Worm (Caenorhabditis elegans) whole organism, late embryonic: ENCODE data around the gene Y57G11C.48.

Experiments used
- C08G9.2 ChIP-seq: sonication (generic microtip); optimal IDR thresholded peaks from 2 replicates; lab custom pipeline; 2016; ENCODE audit warnings: mild to moderate bottlenecking, missing genetic modification characterization, moderate library complexity, missing compliant biosample characterization
- F13H6.1 ChIP-seq: sonication (generic microtip); optimal IDR thresholded peaks from 2 replicates; lab custom pipeline; 2016; ENCODE audit warnings: missing genetic modification characterization, missing compliant biosample characterization
- K02D7.2 ChIP-seq: sonication (generic microtip); optimal IDR thresholded peaks from 2 replicates; lab custom pipeline; 2017; ENCODE audit warnings: mild to moderate bottlenecking, missing genetic modification characterization, missing compliant biosample characterization
- T23F11.4 ChIP-seq: fragments of 200-800 bp; sonication (Bioruptor generic); optimal IDR thresholded peaks from 2 replicates; lab custom pipeline; 2018; ENCODE audit warnings: mild to moderate bottlenecking, missing genetic modification characterization, missing compliant biosample characterization
- ahr-1 ChIP-seq: sonication (generic microtip); optimal IDR thresholded peaks from 2 replicates; lab custom pipeline; 2016; ENCODE audit warnings: missing genetic modification characterization, missing compliant biosample characterization
- ama-1 ChIP-seq: fragments of 150-350 bp; optimal IDR thresholded peaks from 2 replicates; lab custom pipeline; 2014
- ceh-18 ChIP-seq: sonication (generic microtip); optimal IDR thresholded peaks from 2 replicates; lab custom pipeline; 2016; ENCODE audit warnings: missing genetic modification characterization, missing compliant biosample characterization
- ceh-19 ChIP-seq: fragments of 200-800 bp; sonication (Bioruptor generic); optimal IDR thresholded peaks from 2 replicates; lab custom pipeline; 2018; ENCODE audit warnings: mild to moderate bottlenecking, missing genetic modification characterization, missing compliant biosample characterization
- ceh-2 ChIP-seq: sonication (generic microtip); optimal IDR thresholded peaks from 2 replicates; lab custom pipeline; 2016; ENCODE audit warnings: missing genotype, missing genetic modification characterization, missing compliant biosample characterization
- ceh-24 ChIP-seq: sonication (generic microtip); optimal IDR thresholded peaks from 2 replicates; lab custom pipeline; 2016; ENCODE audit warnings: mild to moderate bottlenecking, missing genetic modification characterization, missing compliant biosample characterization
- ceh-30 ChIP-seq: fragments of 150-350 bp; optimal IDR thresholded peaks from 2 replicates; lab custom pipeline; 2014; ENCODE audit warnings: missing biosample characterization, missing genetic modification characterization
- ceh-45 ChIP-seq: fragments of 200-800 bp; sonication (Bioruptor generic); IDR thresholded peaks from 2 replicates; pipeline ENCODE4 v1.3.6; 2022; ENCODE audit warnings: missing genetic modification reagents, missing genetic modification characterization, missing compliant biosample characterization
- che-1 ChIP-seq: sonication (generic microtip); optimal IDR thresholded peaks from 2 replicates; lab custom pipeline; 2016; ENCODE audit warnings: mild to moderate bottlenecking, missing genetic modification characterization, missing compliant biosample characterization
- dmd-4 ChIP-seq: sonication (generic microtip); optimal IDR thresholded peaks from 2 replicates; lab custom pipeline; 2016; ENCODE audit warnings: borderline replicate concordance, missing genetic modification characterization, missing compliant biosample characterization
- elt-2 ChIP-seq: sonication (generic microtip); optimal IDR thresholded peaks from 2 replicates; lab custom pipeline; 2016; ENCODE audit warnings: missing genetic modification reagents, missing genetic modification characterization, missing compliant biosample characterization
- elt-4 ChIP-seq: sonication (generic microtip); optimal IDR thresholded peaks from 2 replicates; lab custom pipeline; 2016; ENCODE audit warnings: missing genetic modification characterization, missing compliant biosample characterization
- ets-4 ChIP-seq: sonication (generic microtip); optimal IDR thresholded peaks from 2 replicates; lab custom pipeline; 2016; ENCODE audit warnings: missing genetic modification characterization, missing compliant biosample characterization
- fax-1 ChIP-seq: sonication (generic microtip); optimal IDR thresholded peaks from 2 replicates; lab custom pipeline; 2016; ENCODE audit warnings: missing genotype, missing genetic modification characterization, missing compliant biosample characterization
- fkh-10 ChIP-seq: fragments of 150-350 bp; optimal IDR thresholded peaks from 2 replicates; lab custom pipeline; 2014; ENCODE audit warnings: missing biosample characterization, missing genetic modification reagents, missing genetic modification characterization
- hlh-13 ChIP-seq: fragments of 200-800 bp; sonication (Bioruptor generic); optimal IDR thresholded peaks from 2 replicates; lab custom pipeline; 2018; ENCODE audit warnings: mild to moderate bottlenecking, missing genetic modification characterization, missing compliant biosample characterization
- lin-11 ChIP-seq: fragments of 200-800 bp; sonication (Bioruptor generic); optimal IDR thresholded peaks from 2 replicates; lab custom pipeline; 2018; ENCODE audit warnings: mild to moderate bottlenecking, missing genetic modification characterization, missing compliant biosample characterization
- nfya-1 ChIP-seq: sonication (generic microtip); optimal IDR thresholded peaks from 2 replicates; lab custom pipeline; 2017; ENCODE audit warnings: missing genetic modification characterization, mild to moderate bottlenecking, missing compliant biosample characterization, antibody characterized with exemption, moderate library complexity
- nhr-232 ChIP-seq: sonication (generic microtip); optimal IDR thresholded peaks from 2 replicates; lab custom pipeline; 2016; ENCODE audit warnings: missing genetic modification characterization, missing compliant biosample characterization
- npax-4 ChIP-seq: sonication (generic microtip); optimal IDR thresholded peaks from 2 replicates; lab custom pipeline; 2016; ENCODE audit warnings: missing genetic modification characterization, missing compliant biosample characterization
- odd-2 ChIP-seq: sonication (generic microtip); optimal IDR thresholded peaks from 2 replicates; lab custom pipeline; 2017; ENCODE audit warnings: antibody characterized with exemption, mild to moderate bottlenecking, missing genetic modification characterization, missing compliant biosample characterization
- pag-3 ChIP-seq: sonication (generic microtip); optimal IDR thresholded peaks from 2 replicates; lab custom pipeline; 2016; ENCODE audit warnings: missing compliant biosample characterization, missing genetic modification characterization, borderline replicate concordance
- pat-9 ChIP-seq: fragments of 200-800 bp; sonication (Bioruptor generic); optimal IDR thresholded peaks from 2 replicates; lab custom pipeline; 2018; ENCODE audit warnings: mild to moderate bottlenecking, missing genetic modification characterization, moderate library complexity, missing compliant biosample characterization
- pha-4 ChIP-seq: fragments of 150-350 bp; optimal IDR thresholded peaks from 2 replicates; lab custom pipeline; 2018; ENCODE audit warnings: missing biosample characterization, missing genetic modification reagents, missing genetic modification characterization
- pqm-1 ChIP-seq: sonication (generic microtip); optimal IDR thresholded peaks from 2 replicates; lab custom pipeline; 2016; ENCODE audit warnings: missing genetic modification characterization, missing compliant biosample characterization
- ref-2 ChIP-seq: sonication (generic microtip); optimal IDR thresholded peaks from 2 replicates; lab custom pipeline; 2016; ENCODE audit warnings: missing genetic modification characterization, missing compliant biosample characterization
- sdc-2 ChIP-seq: sonication (generic microtip); optimal IDR thresholded peaks from 2 replicates; lab custom pipeline; 2016; ENCODE audit warnings: missing genotype, missing genetic modification characterization, missing compliant biosample characterization
- sox-2 ChIP-seq: fragments of 200-800 bp; sonication (Bioruptor generic); IDR thresholded peaks from 2 replicates; pipeline ENCODE4 v1.3.6; 2022; ENCODE audit warnings: missing genetic modification reagents, missing genetic modification characterization, missing compliant biosample characterization
- tbx-7 ChIP-seq: sonication (generic microtip); optimal IDR thresholded peaks from 2 replicates; lab custom pipeline; 2016; ENCODE audit warnings: missing genotype, missing genetic modification characterization, missing compliant biosample characterization
- ztf-16 ChIP-seq: sonication (generic microtip); optimal IDR thresholded peaks from 2 replicates; lab custom pipeline; 2017; ENCODE audit warnings: missing genetic modification characterization, missing compliant biosample characterization

Y57G11C.48 gene

DNA sequence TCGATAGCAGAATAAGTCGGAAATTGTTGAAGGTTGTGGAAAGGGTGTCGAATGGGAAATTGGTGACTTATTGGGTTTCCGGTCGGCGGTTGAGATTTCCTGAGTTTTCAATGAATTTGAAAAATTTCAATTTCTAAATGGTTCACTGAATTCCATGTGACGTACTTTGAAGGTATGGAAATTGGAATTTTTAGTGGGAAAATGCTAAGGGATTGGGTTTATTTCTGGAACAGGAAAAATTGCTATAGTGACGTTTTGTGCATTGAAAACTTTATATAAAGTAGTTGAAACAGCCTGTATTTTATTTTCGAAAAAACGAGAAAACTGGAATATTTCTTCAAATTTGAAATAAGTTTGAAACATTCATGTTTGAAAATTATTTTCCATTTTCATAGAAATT lies 34.5 kb downstream of the Y57G11C.48 start, which contains the start of gene pnc-2:
Gene pnc-2 (minus strand): TSS at position 101 of the 400 bp plus-strand sequence.
- no peak for TF ChIP-seq ama-1 (lab: Kevin White, UChicago)
- no peak for TF ChIP-seq ceh-2 (tag; lab: Kevin White, UChicago)
- no peak for TF ChIP-seq tbx-7 (tag; lab: Kevin White, UChicago)
- no peak for TF ChIP-seq fkh-10 (GFP tag; lab: Kevin White, UChicago)
- TF ChIP-seq pag-3 (tag; lab: Kevin White, UChicago), result no peak
- no peak for TF ChIP-seq elt-2 (tag; lab: Kevin White, UChicago)
- TF ChIP-seq F13H6.1 (tag; lab: Kevin White, UChicago), result no peak
- no peak for TF ChIP-seq ceh-45 (GFP tag; lab: Robert Waterston, UW)
- no peak for TF ChIP-seq ceh-24 (tag; lab: Kevin White, UChicago)
- TF ChIP-seq fax-1 (tag; lab: Kevin White, UChicago), result no peak
- no peak for TF ChIP-seq sox-2
- no peak for TF ChIP-seq ahr-1 (tag; lab: Kevin White, UChicago)
- no peak for TF ChIP-seq ets-4 (tag; lab: Kevin White, UChicago)
- no peak for TF ChIP-seq ztf-16 (tag; lab: Kevin White, UChicago)
- TF ChIP-seq ceh-30 (tag; lab: Kevin White, UChicago), result no peak
- no peak for TF ChIP-seq pqm-1 (tag; lab: Kevin White, UChicago)

DNA sequence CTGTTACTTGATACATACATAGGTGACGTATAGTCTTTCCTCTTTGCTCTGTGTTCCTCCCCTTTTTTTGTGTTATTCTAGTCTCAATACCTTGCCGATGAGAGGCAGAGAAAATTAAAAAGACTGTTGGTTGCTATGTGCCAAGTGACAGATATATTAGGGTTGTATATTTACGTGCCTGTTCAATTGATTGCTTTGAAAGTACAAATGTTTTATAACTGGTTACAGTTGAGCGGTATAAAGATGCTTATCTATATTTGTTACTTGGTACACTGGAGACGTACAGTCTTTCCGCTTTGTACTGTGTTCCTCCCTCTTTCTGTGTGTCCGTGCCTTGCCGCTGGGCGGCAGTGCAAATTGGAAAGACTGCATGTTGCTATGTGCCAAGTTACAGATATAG lies 40.9 kb downstream of the Y57G11C.48 start:
- TF ChIP-seq elt-2 (tag; lab: Kevin White, UChicago) (no peak), ceh-18 (no peak), ztf-16 (tag; lab: Kevin White, UChicago) (no peak), K02D7.2 (tag; lab: Kevin White, UChicago) (no peak), ref-2 (tag; lab: Kevin White, UChicago) (no peak), pha-4 (no peak), pqm-1 (tag; lab: Kevin White, UChicago) (no peak), npax-4 (tag; lab: Kevin White, UChicago) (no peak), hlh-13 (GFP tag; lab: Kevin White, UChicago) (no peak), C08G9.2 (no peak), T23F11.4 (GFP tag; lab: Kevin White, UChicago) (no peak), odd-2 (tag; lab: Kevin White, UChicago) (no peak), nhr-232 (tag; lab: Kevin White, UChicago) (no peak), pat-9 (tag; lab: Kevin White, UChicago) (no peak), dmd-4 (tag; lab: Kevin White, UChicago) (no peak)

DNA sequence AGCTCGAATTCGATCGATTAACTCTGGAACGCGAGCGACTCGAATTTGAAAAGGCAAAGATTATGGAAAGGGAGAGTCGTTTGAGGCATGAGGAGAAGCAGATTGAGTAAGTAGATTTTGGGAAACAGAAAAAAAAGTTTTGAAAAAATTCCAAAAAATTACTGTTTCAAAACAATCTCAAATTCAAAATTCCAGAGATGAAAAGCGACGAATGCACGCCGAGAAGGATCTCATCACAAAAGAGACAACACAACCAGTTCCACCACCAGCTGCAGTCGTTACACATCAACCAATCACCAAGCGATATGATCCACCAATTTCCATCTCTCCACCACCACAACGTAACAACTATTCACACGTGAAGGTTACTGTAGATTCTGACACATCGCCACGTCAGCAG lies 49.8 kb downstream of the Y57G11C.48 start:
- TF ChIP-seq sdc-2 (tag; lab: Kevin White, UChicago) (no peak), lin-11 (no peak), K02D7.2 (tag; lab: Kevin White, UChicago) (no peak), che-1 (tag; lab: Kevin White, UChicago) (no peak), ceh-19 (GFP tag; lab: Kevin White, UChicago) (no peak), elt-4 (tag; lab: Kevin White, UChicago) (no peak), nfya-1 (tag; lab: Kevin White, UChicago) (no peak), ceh-18 (no peak)
- TF ChIP-seq, all 69 proteins: peak for 0
